Worm (Caenorhabditis elegans): ENCODE data around the gene K11D12.12.

ce11 chrV:5030715-5031114, 21.3 kb upstream of the K11D12.12 start, which contains the start of gene swt-7:
- TF ChIP-seq nhr-76 (tag; optimal IDR thresholded peaks at IDR 0.05) (no peak), unc-39 (tag; optimal IDR thresholded peaks at IDR 0.05) (no peak), mep-1 (tag; optimal IDR thresholded peaks at IDR 0.05) (no peak), sptf-1 (tag; optimal IDR thresholded peaks at IDR 0.05) (no peak), ces-1 (GFP tag; optimal IDR thresholded peaks at IDR 0.05) (no peak), pha-4 (tag; optimal IDR thresholded peaks at IDR 0.05) (no peak), ztf-11 (tag; optimal IDR thresholded peaks at IDR 0.05) (no peak), nhr-237 (tag; optimal IDR thresholded peaks at IDR 0.05) (no peak), nhr-12 (tag; optimal IDR thresholded peaks at IDR 0.05) (no peak), ceh-43 (GFP tag; optimal IDR thresholded peaks at IDR 0.05) (no peak)

Measured in whole organism, mixed stage, embryonic.